Fruit fly (Drosophila melanogaster) whole organism, pupa: ENCODE data around the gene Hira.
A peak's percentile ranks its signal among the peaks of the same experiment; 100 is the strongest.

Experiments used
- CG10348 ChIP-seq: fragments of 200-800 bp; sonication (Bioruptor generic); IDR thresholded peaks from 2 replicates; pipeline ENCODE4 v1.3.6; 2022; ENCODE audit warnings: missing biosample characterization, missing genetic modification characterization
- CG12605 ChIP-seq: fragments of 200-800 bp; sonication (Bioruptor generic); IDR thresholded peaks from 2 replicates; pipeline ENCODE4 v1.3.6; 2022; ENCODE audit warnings: missing biosample characterization, missing genetic modification characterization
- CG13204 ChIP-seq: fragments of 200-800 bp; sonication (Bioruptor generic); optimal IDR thresholded peaks from 2 replicates; lab custom pipeline; 2018; ENCODE audit warnings: missing biosample characterization, mild to moderate bottlenecking, missing genetic modification characterization, moderate library complexity
- CG14655 ChIP-seq: fragments of 200-800 bp; sonication (Bioruptor generic); optimal IDR thresholded peaks from 3 replicates; lab custom pipeline; 2017; ENCODE audit warnings: mild to moderate bottlenecking, missing biosample characterization, missing genetic modification reagents, missing genetic modification characterization
- CG15710 ChIP-seq: fragments of 200-800 bp; sonication (Bioruptor generic); optimal IDR thresholded peaks from 2 replicates; lab custom pipeline; 2018; ENCODE audit warnings: missing biosample characterization, mild to moderate bottlenecking, missing genetic modification characterization, moderate library complexity
- CG17806 ChIP-seq: fragments of 200-800 bp; sonication (Bioruptor generic); optimal IDR thresholded peaks from 2 replicates; lab custom pipeline; 2018; ENCODE audit warnings: missing biosample characterization, mild to moderate bottlenecking, missing genetic modification characterization, moderate library complexity
- CG32121 ChIP-seq: fragments of 200-800 bp; sonication (Bioruptor generic); IDR thresholded peaks from 2 replicates; pipeline ENCODE4 v1.3.6; 2022; ENCODE audit warnings: missing biosample characterization, missing genetic modification characterization
- CG34367 ChIP-seq: fragments of 200-800 bp; sonication (Bioruptor generic); optimal IDR thresholded peaks from 2 replicates; lab custom pipeline; 2018; ENCODE audit warnings: missing biosample characterization, mild to moderate bottlenecking, missing genetic modification characterization
- CG4496 ChIP-seq: fragments of 200-800 bp; sonication (Bioruptor generic); IDR thresholded peaks from 3 replicates; pipeline ENCODE4 v1.3.6; 2022; ENCODE audit warnings: missing biosample characterization, missing genetic modification characterization
- CG8159 ChIP-seq: fragments of 200-800 bp; sonication (Bioruptor generic); optimal IDR thresholded peaks from 3 replicates; lab custom pipeline; 2018; ENCODE audit warnings: missing biosample characterization, mild to moderate bottlenecking, missing genetic modification characterization, moderate library complexity
- CG8301 ChIP-seq: fragments of 200-800 bp; sonication (Bioruptor generic); optimal IDR thresholded peaks from 2 replicates; lab custom pipeline; 2018; ENCODE audit warnings: missing biosample characterization, mild to moderate bottlenecking, missing genetic modification characterization
- CG9948 ChIP-seq: fragments of 200-800 bp; sonication (Bioruptor generic); optimal IDR thresholded peaks from 2 replicates; lab custom pipeline; 2018; ENCODE audit warnings: missing biosample characterization, mild to moderate bottlenecking, missing genetic modification characterization, moderate library complexity
- D1 ChIP-seq: fragments of 200-800 bp; sonication (Bioruptor generic); optimal IDR thresholded peaks from 2 replicates; lab custom pipeline; 2018; ENCODE audit warnings: missing biosample characterization, mild to moderate bottlenecking, missing genetic modification characterization, moderate library complexity
- EcR ChIP-seq: fragments of 200-800 bp; sonication (Bioruptor generic); optimal IDR thresholded peaks from 3 replicates; lab custom pipeline; 2019; ENCODE audit warnings: missing biosample characterization, missing genetic modification characterization, mild to moderate bottlenecking, moderate library complexity, missing genetic modification reagents
- Ets98B ChIP-seq: fragments of 200-800 bp; sonication (Bioruptor generic); IDR thresholded peaks from 2 replicates; pipeline ENCODE4 v1.3.6; 2022; ENCODE audit warnings: missing biosample characterization, missing genetic modification characterization
- Pif1A ChIP-seq: fragments of 200-800 bp; sonication (Bioruptor generic); optimal IDR thresholded peaks from 3 replicates; lab custom pipeline; 2016; ENCODE audit warnings: missing biosample characterization, missing genetic modification characterization
- Pif1B ChIP-seq: fragments of 200-800 bp; sonication (Bioruptor generic); optimal IDR thresholded peaks from 3 replicates; lab custom pipeline; 2016; ENCODE audit warnings: missing biosample characterization, missing genetic modification characterization
- Snoo ChIP-seq: fragments of 200-800 bp; sonication (Bioruptor generic); optimal IDR thresholded peaks from 3 replicates; lab custom pipeline; 2017; ENCODE audit warnings: missing biosample characterization, mild to moderate bottlenecking, missing genetic modification characterization, inconsistent platforms
- fd96Ca ChIP-seq: fragments of 200-800 bp; sonication (Bioruptor generic); IDR thresholded peaks from 3 replicates; pipeline ENCODE4 v1.3.6; 2022; ENCODE audit warnings: missing biosample characterization, missing genetic modification characterization
- gl ChIP-seq: fragments of 200-800 bp; sonication (Bioruptor generic); optimal IDR thresholded peaks from 2 replicates; lab custom pipeline; 2018; ENCODE audit warnings: missing biosample characterization, mild to moderate bottlenecking, missing genetic modification characterization

Hira gene

dm6 chrX:7709708-7710438 is 12.0 kb upstream of the Hira start:
- TF ChIP-seq EcR (no peak), CG4496 (peak; percentile 48; the same call in 1 of the 3 replicates), CG14655 (peak; percentile 7), CG15710 (tag; lab: Kevin White, UChicago) (no peak), CG12605 (GFP tag; lab: Robert Waterston, UW) (peak; percentile 23; the same call in 1 of the 2 replicates), Pif1A (GFP tag; lab: Kevin White, UChicago) (peak; percentile 39), CG13204 (GFP tag; lab: Kevin White, UChicago) (peak; percentile 14), Ets98B (GFP tag; lab: Robert Waterston, UW) (peak; percentile 15; the same call in 1 of the 2 replicates)
- TF ChIP-seq, all 21 proteins: peak for 6

- no peak for TF ChIP-seq CG14655
- TF ChIP-seq CG12605 (GFP tag; lab: Robert Waterston, UW), result peak; percentile 47; the same call in 1 of the 2 replicates
Measured at dm6 chrX:7710439-7711154, 11.3 kb upstream of the Hira start.

dm6 chrX:7715433-7715832 is 6.5 kb upstream of the Hira start:
- no peak for TF ChIP-seq CG4496
- no peak for TF ChIP-seq CG8301 (tag; lab: Kevin White, UChicago)
- no peak for TF ChIP-seq CG12605 (GFP tag; lab: Robert Waterston, UW)
- no peak for TF ChIP-seq Pif1A (GFP tag; lab: Kevin White, UChicago)
- no peak for TF ChIP-seq D1
- no peak for TF ChIP-seq fd96Ca (GFP tag; lab: Robert Waterston, UW)
- TF ChIP-seq Snoo (tag; lab: Kevin White, UChicago), result no peak
- TF ChIP-seq EcR, result no peak
- TF ChIP-seq CG15710 (tag; lab: Kevin White, UChicago), result no peak
- no peak for TF ChIP-seq CG14655
- TF ChIP-seq CG8159 (tag; lab: Kevin White, UChicago), result no peak
- no peak for TF ChIP-seq CG34367 (tag; lab: Kevin White, UChicago)
- no peak for TF ChIP-seq gl
- no peak for TF ChIP-seq CG17806 (tag; lab: Kevin White, UChicago)
- TF ChIP-seq CG10348 (GFP tag; lab: Robert Waterston, UW), result no peak
- TF ChIP-seq Ets98B (GFP tag; lab: Robert Waterston, UW), result no peak
- TF ChIP-seq CG9948, result no peak
- no peak for TF ChIP-seq Pif1B (GFP tag; lab: Kevin White, UChicago)
- TF ChIP-seq CG13204 (GFP tag; lab: Kevin White, UChicago), result no peak
- no peak for TF ChIP-seq CG32121

dm6 chrX:7717832-7718231 is 4.1 kb upstream of the Hira start, which contains the start of gene CG15478:
CG15478 (minus strand) TSS chrX:7717932.
- TF ChIP-seq CG10348 (GFP tag; lab: Robert Waterston, UW) (no peak), CG8301 (tag; lab: Kevin White, UChicago) (no peak), Pif1A (GFP tag; lab: Kevin White, UChicago) (no peak), fd96Ca (GFP tag; lab: Robert Waterston, UW) (no peak), CG13204 (GFP tag; lab: Kevin White, UChicago) (no peak), CG4496 (no peak), CG9948 (no peak)

dm6 chrX:7728251-7729164 is 6.6 kb downstream of the Hira start, which contains the start of the genes NELF-B and CG12155:
NELF-B (minus strand) TSS chrX:7728361.
CG12155 (plus strand) TSS chrX:7728755.
- TF ChIP-seq Snoo (tag; lab: Kevin White, UChicago) (peak; percentile 36), CG34367 (tag; lab: Kevin White, UChicago) (peak; percentile 5), CG9948 (peak; percentile 6), CG4496 (0 out of 3 replicates have a peak, but pooled peaks have one; percentile 11), CG17806 (tag; lab: Kevin White, UChicago) (no peak), Pif1A (GFP tag; lab: Kevin White, UChicago) (no peak), CG15710 (tag; lab: Kevin White, UChicago) (peak; percentile 53), CG10348 (GFP tag; lab: Robert Waterston, UW) (no peak)
